Worm (Caenorhabditis elegans) whole organism, L1 larva: ENCODE results near the gene ZK218.7.
A peak's percentile ranks its signal among the peaks of the same experiment; 100 is the strongest.

Experiments used
- C04F5.9 ChIP-seq: sonication (generic microtip); optimal IDR thresholded peaks from 2 replicates; lab custom pipeline; 2016; ENCODE audit warnings: missing genetic modification characterization, missing compliant biosample characterization
- C16A3.4 ChIP-seq: fragments of 150-350 bp; optimal IDR thresholded peaks from 2 replicates; lab custom pipeline; 2014; ENCODE audit warnings: missing biosample characterization, missing genetic modification characterization
- F16B12.6 ChIP-seq: fragments of 150-350 bp; optimal IDR thresholded peaks from 2 replicates; lab custom pipeline; 2014; ENCODE audit warnings: missing biosample characterization, missing genetic modification characterization
- ama-1 ChIP-seq: fragments of 150-350 bp; optimal IDR thresholded peaks from 2 replicates; lab custom pipeline; 2014
- ceh-88 ChIP-seq: fragments of 200-800 bp; sonication (Bioruptor generic); IDR thresholded peaks from 2 replicates; pipeline ENCODE4 v1.3.6; 2022; ENCODE audit warnings: missing genetic modification characterization, missing compliant biosample characterization
- ceh-90 ChIP-seq: sonication (generic microtip); optimal IDR thresholded peaks from 2 replicates; lab custom pipeline; 2016; ENCODE audit warnings: missing genetic modification characterization, missing compliant biosample characterization
- dpl-1 ChIP-seq, 3 experiments: fragments of 150-350 bp in 2 of 3; sonication (generic microtip) in 1 of 3; optimal IDR thresholded peaks; 2 replicates each; lab custom pipeline; 2014 to 2017; ENCODE audit warnings: missing biosample characterization in 3 of 3, missing genetic modification characterization in 3 of 3, missing genetic modification reagents in 3 of 3
- efl-1 ChIP-seq, 4 experiments: fragments of 150-350 bp; optimal IDR thresholded peaks in 3 of 4; peaks in 1 of 4; 1 replicate in 1 of 4; 2 replicates in 3 of 4; lab custom pipeline; 2014; ENCODE audit warnings: missing biosample characterization in 2 of 4, missing genetic modification characterization in 2 of 4, missing genetic modification reagents in 2 of 4
- efl-3 ChIP-seq: fragments of 200-800 bp; sonication (Bioruptor generic); optimal IDR thresholded peaks from 2 replicates; lab custom pipeline; 2018; ENCODE audit warnings: mild to moderate bottlenecking, missing genetic modification characterization, missing compliant biosample characterization
- egl-27 ChIP-seq, 2 experiments: fragments of 150-350 bp in 1 of 2; sonication (generic microtip); optimal IDR thresholded peaks; 3 replicates each; lab custom pipeline; 2017 to 2018; ENCODE audit warnings: missing biosample characterization in 2 of 2, missing genetic modification characterization in 2 of 2, missing genetic modification reagents in 2 of 2
- elt-2 ChIP-seq: sonication (generic microtip); optimal IDR thresholded peaks from 2 replicates; lab custom pipeline; 2016; ENCODE audit warnings: missing genetic modification characterization, mild to moderate bottlenecking, inconsistent platforms, missing compliant biosample characterization, missing genetic modification reagents
- fkh-10 ChIP-seq: sonication (generic microtip); optimal IDR thresholded peaks from 2 replicates; lab custom pipeline; 2017; ENCODE audit warnings: missing biosample characterization, missing genetic modification reagents, missing genetic modification characterization
- fkh-4 ChIP-seq: sonication (generic microtip); optimal IDR thresholded peaks from 2 replicates; lab custom pipeline; 2016; ENCODE audit warnings: missing compliant biosample characterization, missing genetic modification characterization, borderline replicate concordance
- fkh-8 ChIP-seq: sonication (generic microtip); optimal IDR thresholded peaks from 2 replicates; lab custom pipeline; 2016; ENCODE audit warnings: mild to moderate bottlenecking, missing genetic modification characterization, missing compliant biosample characterization
- grh-1 ChIP-seq: fragments of 200-800 bp; sonication (Bioruptor generic); IDR thresholded peaks from 2 replicates; pipeline ENCODE4 v1.3.6; 2022; ENCODE audit warnings: missing genetic modification reagents, missing genetic modification characterization, missing compliant biosample characterization
- irx-1 ChIP-seq: sonication (generic microtip); optimal IDR thresholded peaks from 2 replicates; lab custom pipeline; 2016; ENCODE audit warnings: missing genetic modification characterization, missing compliant biosample characterization
- jun-1 ChIP-seq: fragments of 150-350 bp; optimal IDR thresholded peaks from 2 replicates; lab custom pipeline; 2014; ENCODE audit warnings: missing biosample characterization, missing genetic modification reagents, missing genetic modification characterization
- lin-13 ChIP-seq: fragments of 150-350 bp; optimal IDR thresholded peaks from 2 replicates; lab custom pipeline; 2014; ENCODE audit warnings: missing biosample characterization, missing genetic modification reagents, missing genetic modification characterization
- lin-35 ChIP-seq, 2 experiments: fragments of 150-350 bp; optimal IDR thresholded peaks; 2 replicates each; lab custom pipeline; 2014; ENCODE audit warnings: missing biosample characterization in 2 of 2, missing genetic modification characterization in 2 of 2, missing genetic modification reagents in 2 of 2
- lir-3 ChIP-seq: sonication (generic microtip); optimal IDR thresholded peaks from 2 replicates; lab custom pipeline; 2016; ENCODE audit warnings: mild to moderate bottlenecking, missing genetic modification characterization, moderate library complexity, missing compliant biosample characterization; ENCODE audit not compliant: poor library complexity
- lsy-2 ChIP-seq, 2 experiments: fragments of 150-350 bp; optimal IDR thresholded peaks; 2 replicates each; lab custom pipeline; 2014; ENCODE audit warnings: missing biosample characterization in 2 of 2, missing genetic modification characterization in 2 of 2
- mef-2 ChIP-seq: fragments of 150-350 bp; optimal IDR thresholded peaks from 2 replicates; lab custom pipeline; 2014; ENCODE audit warnings: missing biosample characterization, missing genetic modification characterization
- mep-1 ChIP-seq: fragments of 150-350 bp; optimal IDR thresholded peaks from 2 replicates; lab custom pipeline; 2014; ENCODE audit warnings: missing biosample characterization, missing genetic modification characterization
- nhr-11 ChIP-seq: fragments of 150-350 bp; optimal IDR thresholded peaks from 2 replicates; lab custom pipeline; 2014; ENCODE audit warnings: missing biosample characterization, missing genetic modification characterization
- nhr-47 ChIP-seq: sonication (generic microtip); optimal IDR thresholded peaks from 2 replicates; lab custom pipeline; 2016; ENCODE audit warnings: mild to moderate bottlenecking, missing genetic modification characterization, moderate library complexity, missing compliant biosample characterization
- nhr-85 ChIP-seq: sonication (generic microtip); peaks from one replicate; lab custom pipeline; 2016; ENCODE audit warnings: missing genetic modification characterization, inconsistent platforms, missing compliant biosample characterization
- pax-3 ChIP-seq: fragments of 200-800 bp; sonication (Bioruptor generic); optimal IDR thresholded peaks from 2 replicates; lab custom pipeline; 2018; ENCODE audit warnings: mild to moderate bottlenecking, missing genetic modification characterization, moderate library complexity, missing compliant biosample characterization
- rnt-1 ChIP-seq: sonication (generic microtip); optimal IDR thresholded peaks from 2 replicates; lab custom pipeline; 2016; ENCODE audit warnings: mild to moderate bottlenecking, missing genetic modification characterization, moderate library complexity, missing compliant biosample characterization
- snpc-4 ChIP-seq: fragments of 150-350 bp; optimal IDR thresholded peaks from 2 replicates; lab custom pipeline; 2014; ENCODE audit warnings: missing biosample characterization, missing genetic modification characterization
- sup-37 ChIP-seq: fragments of 200-800 bp; sonication (Bioruptor generic); optimal IDR thresholded peaks from 2 replicates; lab custom pipeline; 2018; ENCODE audit warnings: mild to moderate bottlenecking, missing genetic modification characterization, missing compliant biosample characterization
- tlp-1 ChIP-seq: fragments of 150-350 bp; optimal IDR thresholded peaks from 2 replicates; lab custom pipeline; 2014; ENCODE audit warnings: missing biosample characterization, missing genetic modification characterization
- unc-86 ChIP-seq: sonication (generic microtip); optimal IDR thresholded peaks from 2 replicates; lab custom pipeline; 2016; ENCODE audit warnings: missing genetic modification characterization, missing compliant biosample characterization
- xbp-1 ChIP-seq: sonication (generic microtip); optimal IDR thresholded peaks from 2 replicates; lab custom pipeline; 2016; ENCODE audit warnings: missing genetic modification characterization, missing compliant biosample characterization
- ztf-11 ChIP-seq, 2 experiments: sonication (generic microtip); optimal IDR thresholded peaks; 2 replicates each; lab custom pipeline; 2016 to 2017; ENCODE audit warnings: missing genetic modification characterization in 2 of 2, missing biosample characterization in 1 of 2, missing compliant biosample characterization in 1 of 2
- ztf-4 ChIP-seq: fragments of 150-350 bp; optimal IDR thresholded peaks from 2 replicates; lab custom pipeline; 2014; ENCODE audit warnings: missing biosample characterization, missing genetic modification characterization

The ZK218.7 gene

DNA sequence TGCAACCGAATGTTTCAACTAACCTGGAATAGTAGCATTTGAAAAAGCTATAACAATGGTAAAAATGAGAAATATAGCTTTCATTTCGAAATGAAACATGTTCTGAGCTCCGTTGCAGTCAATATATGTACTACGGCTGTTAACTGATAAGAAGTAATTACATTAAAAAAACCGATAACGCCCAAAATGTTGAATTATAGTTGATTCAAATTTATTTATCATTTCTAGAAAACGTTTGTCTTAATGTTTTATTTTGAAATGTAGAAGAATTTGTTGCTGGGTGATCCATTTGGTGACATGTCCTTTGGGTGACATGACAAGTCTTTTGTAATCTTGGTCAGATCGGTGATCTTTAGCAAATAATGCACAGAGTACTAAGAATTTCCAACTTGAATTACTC lies 16.2 kb upstream of the ZK218.7 start, which contains the start of gene T05E12.6:
Gene T05E12.6 (minus strand): TSS at position 101 of the 400 bp plus-strand sequence.
- TF ChIP-seq lin-13 (GFP tag; lab: Kevin White, UChicago): no peak
- no peak for TF ChIP-seq mef-2
- TF ChIP-seq xbp-1 (tag; lab: Kevin White, UChicago): no peak
- TF ChIP-seq F16B12.6: no peak
- TF ChIP-seq ama-1 (lab: Kevin White, UChicago): no peak
- TF ChIP-seq rnt-1 (tag; lab: Kevin White, UChicago): no peak
- TF ChIP-seq C16A3.4: no peak
- no peak for TF ChIP-seq nhr-11
- no peak for TF ChIP-seq tlp-1 (tag; lab: Kevin White, UChicago)

DNA sequence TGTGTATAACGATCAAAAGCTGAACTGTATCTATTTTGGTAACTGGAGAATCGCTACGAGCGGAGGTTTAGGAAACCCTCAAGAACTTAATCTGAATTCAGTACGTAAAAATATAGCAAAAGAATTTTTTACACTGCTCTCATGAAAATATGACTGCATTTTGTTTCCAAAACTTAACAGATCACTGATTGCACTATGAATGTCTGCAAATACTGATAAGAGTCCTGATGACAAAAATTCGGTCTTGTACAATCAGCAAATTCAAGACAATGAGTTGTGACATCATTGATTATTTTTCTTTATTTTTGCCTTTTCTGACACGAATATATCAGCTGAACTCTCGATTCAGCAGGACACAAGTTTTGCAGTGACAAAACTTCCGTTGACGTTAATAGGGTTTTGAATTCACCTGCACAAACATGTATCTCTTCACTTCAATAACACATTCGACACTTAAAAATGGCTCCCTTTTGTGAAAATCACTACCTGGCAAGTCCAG lies 15.6 kb upstream of the ZK218.7 start, which contains the start of gene srh-237:
Gene srh-237 (plus strand): TSS at position 449 of the 499 bp plus-strand sequence.
- TF ChIP-seq unc-86 (tag; lab: Kevin White, UChicago): no peak
- peak; percentile 74 for TF ChIP-seq elt-2 (tag; lab: Kevin White, UChicago)

- TF ChIP-seq lin-13 (GFP tag; lab: Kevin White, UChicago) (no peak), nhr-85 (tag; lab: Kevin White, UChicago) (no peak), efl-1 (optimal IDR thresholded peaks at IDR 0.05; lab: Kevin White, UChicago) (no peak), efl-1 (GFP tag; optimal IDR thresholded peaks at IDR 0.05 in 1 of 2; lab: Kevin White, UChicago) (peak in 1 of 2 experiments; percentile 35), mep-1 (tag; lab: Kevin White, UChicago) (no peak)
Observed at ce11 chrV:17092262-17092661, 13.3 kb upstream of the ZK218.7 start, which contains the start of gene ZK218.1. Gene ZK218.1, plus strand, starts transcription at chrV:17092562.

- TF ChIP-seq ceh-88 (GFP tag; lab: Robert Waterston, UW) (no peak), fkh-4 (tag; lab: Kevin White, UChicago) (no peak), pax-3 (tag; lab: Kevin White, UChicago) (no peak), lsy-2 (tag; optimal IDR thresholded peaks at IDR 0.05; lab: Kevin White, UChicago) (no peak), irx-1 (tag; lab: Kevin White, UChicago) (no peak), lin-35 (GFP tag; optimal IDR thresholded peaks at IDR 0.05; lab: Kevin White, UChicago) (no peak), C04F5.9 (no peak), nhr-11 (no peak), lir-3 (no peak), sup-37 (GFP tag; lab: Kevin White, UChicago) (no peak), jun-1 (tag; lab: Kevin White, UChicago) (no peak), ceh-90 (no peak), ztf-11 (tag; optimal IDR thresholded peaks at IDR 0.05; lab: Kevin White, UChicago) (no peak), grh-1 (GFP tag; lab: Robert Waterston, UW) (no peak), nhr-47 (tag; lab: Kevin White, UChicago) (no peak), xbp-1 (tag; lab: Kevin White, UChicago) (no peak)
Observed at ce11 chrV:17094568-17094967, 11.0 kb upstream of the ZK218.7 start.

ce11 chrV:17098669-17099068 lies 6.9 kb upstream of the ZK218.7 start, which contains the start of the genes ZK218.3 and ZK218.4:
Gene ZK218.3, minus strand, starts transcription at chrV:17098769.
Gene ZK218.4, plus strand, starts transcription at chrV:17098854.
- TF ChIP-seq dpl-1 (GFP tag; optimal IDR thresholded peaks at IDR 0.05; lab: Kevin White, UChicago) (no peak), irx-1 (tag; lab: Kevin White, UChicago) (no peak), efl-1 (optimal IDR thresholded peaks at IDR 0.05; lab: Kevin White, UChicago) (no peak), efl-1 (GFP tag; optimal IDR thresholded peaks at IDR 0.05 in 1 of 2; lab: Kevin White, UChicago) (peak in 1 of 2 experiments; percentile 34)

DNA sequence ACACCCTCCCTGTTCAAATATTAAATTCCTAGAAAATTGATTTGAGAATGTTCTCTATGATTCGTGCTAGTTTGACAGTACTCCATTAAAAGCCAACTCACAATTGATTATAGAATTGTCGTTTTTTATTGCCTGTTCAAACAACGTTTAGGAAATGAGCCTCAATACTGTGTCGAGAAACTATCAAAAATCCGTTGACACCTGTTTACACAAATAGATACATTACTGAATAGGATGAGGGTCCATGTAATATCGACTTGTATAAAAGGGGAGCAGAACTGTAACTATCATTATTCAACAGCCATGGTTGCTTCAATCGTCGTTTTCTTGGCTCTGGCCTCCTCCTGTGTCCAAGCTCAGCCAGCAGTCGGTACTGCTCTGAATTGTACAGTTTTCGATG lies 4.8 kb upstream of the ZK218.7 start, which contains the start of gene ZK218.5:
Gene ZK218.5 (plus strand): TSS at position 301 of the 400 bp plus-strand sequence.
- TF ChIP-seq efl-3 (GFP tag; lab: Kevin White, UChicago): no peak
- no peak for TF ChIP-seq snpc-4 (tag; lab: Kevin White, UChicago)
- TF ChIP-seq mep-1 (tag; lab: Kevin White, UChicago): no peak
- TF ChIP-seq egl-27 (tag; optimal IDR thresholded peaks at IDR 0.05; lab: Kevin White, UChicago): no peak
- no peak for TF ChIP-seq ztf-4 (tag; lab: Kevin White, UChicago)
- no peak for TF ChIP-seq fkh-8 (tag; lab: Kevin White, UChicago)
- no peak for TF ChIP-seq fkh-10 (GFP tag; lab: Kevin White, UChicago)
- TF ChIP-seq lin-35 (GFP tag; optimal IDR thresholded peaks at IDR 0.05; lab: Kevin White, UChicago): no peak
